Worm (Caenorhabditis elegans) whole organism, L3 larva: ENCODE data around the gene nhr-254.

Experiments
- R02D3.7 ChIP-seq: fragments of 150-350 bp; optimal IDR thresholded peaks from 2 replicates; lab custom pipeline; 2014; ENCODE audit warnings: missing biosample characterization, missing genetic modification characterization
- ZK546.5 ChIP-seq: sonication (generic microtip); optimal IDR thresholded peaks from 2 replicates; lab custom pipeline; 2017; ENCODE audit warnings: missing biosample characterization, missing genetic modification characterization
- ama-1 ChIP-seq: fragments of 150-350 bp; optimal IDR thresholded peaks from 2 replicates; lab custom pipeline; 2018
- ceh-82 ChIP-seq: fragments of 150-350 bp; optimal IDR thresholded peaks from 2 replicates; lab custom pipeline; 2014; ENCODE audit warnings: missing biosample characterization, missing genetic modification characterization
- ceh-9 ChIP-seq: sonication (generic microtip); optimal IDR thresholded peaks from 2 replicates; lab custom pipeline; 2018; ENCODE audit warnings: missing biosample characterization, missing genetic modification characterization
- egl-5 ChIP-seq: fragments of 150-350 bp; optimal IDR thresholded peaks from 2 replicates; lab custom pipeline; 2017; ENCODE audit warnings: missing biosample characterization, missing genetic modification reagents, missing genetic modification characterization, inconsistent platforms
- elt-1 ChIP-seq: fragments of 150-350 bp; optimal IDR thresholded peaks from 2 replicates; lab custom pipeline; 2014; ENCODE audit warnings: missing biosample characterization, missing genetic modification characterization
- elt-2 ChIP-seq: sonication (generic microtip); optimal IDR thresholded peaks from 2 replicates; lab custom pipeline; 2016; ENCODE audit warnings: missing genetic modification reagents, mild to moderate bottlenecking, missing genetic modification characterization, missing compliant biosample characterization
- elt-3 ChIP-seq, 3 experiments: fragments of 150-350 bp in 1 of 3; sonication (generic microtip) in 2 of 3; optimal IDR thresholded peaks; 2 replicates in 2 of 3; 4 replicates in 1 of 3; lab custom pipeline; 2014 to 2017; ENCODE audit warnings: missing biosample characterization in 3 of 3, missing genetic modification characterization in 3 of 3
- eor-1 ChIP-seq, 2 experiments: fragments of 150-350 bp; optimal IDR thresholded peaks; 2 replicates each; lab custom pipeline; 2014 to 2018; ENCODE audit warnings: missing biosample characterization in 2 of 2, missing genetic modification characterization in 2 of 2
- fkh-10 ChIP-seq: sonication (generic microtip); optimal IDR thresholded peaks from 2 replicates; lab custom pipeline; 2017; ENCODE audit warnings: missing biosample characterization, missing genetic modification reagents, missing genetic modification characterization
- fos-1 ChIP-seq: fragments of 150-350 bp; optimal IDR thresholded peaks from 2 replicates; lab custom pipeline; 2014; ENCODE audit warnings: missing biosample characterization, missing genetic modification characterization
- hmg-11 ChIP-seq: sonication (generic microtip); optimal IDR thresholded peaks from 2 replicates; lab custom pipeline; 2016; ENCODE audit warnings: missing genetic modification characterization, missing compliant biosample characterization
- lin-15B ChIP-seq: fragments of 150-350 bp; optimal IDR thresholded peaks from 2 replicates; lab custom pipeline; 2014; ENCODE audit warnings: missing biosample characterization, missing genetic modification characterization
- lin-39 ChIP-seq: fragments of 150-350 bp; optimal IDR thresholded peaks from 2 replicates; lab custom pipeline; 2018; ENCODE audit warnings: missing biosample characterization, missing genetic modification reagents, missing genetic modification characterization
- lsy-12 ChIP-seq: sonication (generic microtip); optimal IDR thresholded peaks from 2 replicates; lab custom pipeline; 2016; ENCODE audit warnings: mild to moderate bottlenecking, missing genetic modification characterization, missing compliant biosample characterization
- mml-1 ChIP-seq: fragments of 150-350 bp; sonication (generic microtip); optimal IDR thresholded peaks from 3 replicates; lab custom pipeline; 2014; ENCODE audit warnings: missing biosample characterization, missing genetic modification characterization
- nfya-1 ChIP-seq: sonication (generic microtip); optimal IDR thresholded peaks from 2 replicates; lab custom pipeline; 2017; ENCODE audit warnings: missing genetic modification characterization, mild to moderate bottlenecking, missing compliant biosample characterization, antibody characterized with exemption, moderate library complexity; ENCODE audit not compliant: insufficient read depth
- nhr-11 ChIP-seq: fragments of 150-350 bp; optimal IDR thresholded peaks from 2 replicates; lab custom pipeline; 2014; ENCODE audit warnings: missing biosample characterization, missing genetic modification characterization
- nhr-12 ChIP-seq: fragments of 150-350 bp; optimal IDR thresholded peaks from 2 replicates; lab custom pipeline; 2014; ENCODE audit warnings: missing biosample characterization, missing genetic modification characterization
- nhr-23 ChIP-seq: fragments of 150-350 bp; optimal IDR thresholded peaks from 2 replicates; lab custom pipeline; 2014; ENCODE audit warnings: missing biosample characterization, missing genetic modification reagents, missing genetic modification characterization
- nhr-237 ChIP-seq: fragments of 150-350 bp; optimal IDR thresholded peaks from 2 replicates; lab custom pipeline; 2014; ENCODE audit warnings: missing biosample characterization, missing genetic modification characterization
- nhr-28 ChIP-seq: fragments of 150-350 bp; optimal IDR thresholded peaks from 2 replicates; lab custom pipeline; 2014; ENCODE audit warnings: missing biosample characterization, missing genetic modification characterization
- nhr-43 ChIP-seq: sonication (generic microtip); optimal IDR thresholded peaks from 2 replicates; lab custom pipeline; 2016; ENCODE audit warnings: mild to moderate bottlenecking, missing genetic modification characterization, missing compliant biosample characterization; ENCODE audit not compliant: poor library complexity, severe bottlenecking
- nhr-76 ChIP-seq: fragments of 150-350 bp; sonication (generic microtip); optimal IDR thresholded peaks from 5 replicates; lab custom pipeline; 2014; ENCODE audit warnings: missing biosample characterization, missing genetic modification characterization
- nhr-77 ChIP-seq: fragments of 150-350 bp; optimal IDR thresholded peaks from 2 replicates; lab custom pipeline; 2014; ENCODE audit warnings: missing biosample characterization, missing genetic modification characterization
- pha-4 ChIP-seq: fragments of 150-350 bp; optimal IDR thresholded peaks from 2 replicates; lab custom pipeline; 2014; ENCODE audit warnings: missing biosample characterization, missing genetic modification reagents, missing genetic modification characterization
- pqm-1 ChIP-seq: fragments of 150-350 bp; optimal IDR thresholded peaks from 2 replicates; lab custom pipeline; 2017; ENCODE audit warnings: missing biosample characterization, missing genetic modification characterization, inconsistent platforms
- sea-2 ChIP-seq: fragments of 150-350 bp; sonication (generic microtip); optimal IDR thresholded peaks from 4 replicates; lab custom pipeline; 2014; ENCODE audit warnings: missing biosample characterization, missing genetic modification reagents, missing genetic modification characterization
- skn-1 ChIP-seq: fragments of 150-350 bp; optimal IDR thresholded peaks from 2 replicates; lab custom pipeline; 2014; ENCODE audit warnings: missing biosample characterization, missing genetic modification characterization
- tbx-2 ChIP-seq: sonication (generic microtip); optimal IDR thresholded peaks from 2 replicates; lab custom pipeline; 2016; ENCODE audit warnings: mild to moderate bottlenecking, missing genetic modification characterization, missing compliant biosample characterization
- unc-62 ChIP-seq: fragments of 150-350 bp; sonication (generic microtip); optimal IDR thresholded peaks from 4 replicates; lab custom pipeline; 2014; ENCODE audit warnings: missing biosample characterization, missing genetic modification reagents, missing genetic modification characterization

Gene nhr-254

ce11 chrV:350822-351221, 41.6 kb upstream of the nhr-254 start:
- TF ChIP-seq skn-1, result no peak
- TF ChIP-seq nfya-1, result peak; percentile 76

- no peak for TF ChIP-seq nhr-76 (tag; lab: Kevin White, UChicago)
- no peak for TF ChIP-seq nhr-11
- TF ChIP-seq nhr-237, result no peak
- TF ChIP-seq elt-3 (tag; optimal IDR thresholded peaks at IDR 0.05; lab: Kevin White, UChicago), result no peak
- TF ChIP-seq sea-2, result no peak
- TF ChIP-seq nhr-28, result no peak
- no peak for TF ChIP-seq elt-1 (tag; lab: Kevin White, UChicago)
Measured at ce11 chrV:351787-352186, 40.6 kb upstream of the nhr-254 start.

ce11 chrV:356959-357702, 35.3 kb upstream of the nhr-254 start:
- TF ChIP-seq ceh-82 (tag; lab: Kevin White, UChicago), result no peak
- TF ChIP-seq hmg-11 (tag; lab: Kevin White, UChicago), result no peak
- TF ChIP-seq nhr-23 (tag; lab: Kevin White, UChicago), result no peak
- TF ChIP-seq fos-1 (tag; lab: Kevin White, UChicago), result no peak
- TF ChIP-seq nhr-12 (tag; lab: Kevin White, UChicago), result no peak
- no peak for TF ChIP-seq ZK546.5 (tag; lab: Kevin White, UChicago)
- TF ChIP-seq elt-2 (tag; lab: Kevin White, UChicago), result no peak
- TF ChIP-seq nfya-1, result peak; percentile 93

ce11 chrV:358473-358872, 34.0 kb upstream of the nhr-254 start:
- TF ChIP-seq tbx-2 (tag; lab: Kevin White, UChicago) (no peak), nhr-237 (no peak)

- TF ChIP-seq mml-1 (tag; lab: Kevin White, UChicago) (no peak), hmg-11 (tag; lab: Kevin White, UChicago) (no peak), nfya-1 (no peak), ama-1 (lab: Kevin White, UChicago) (peak; percentile 1)
Measured at ce11 chrV:359466-359865, 33.0 kb upstream of the nhr-254 start, which contains the start of gene T22H9.1. T22H9.1 (plus strand) TSS chrV:359766.

- no peak for TF ChIP-seq tbx-2 (tag; lab: Kevin White, UChicago)
- TF ChIP-seq nhr-76 (tag; lab: Kevin White, UChicago), result no peak
- TF ChIP-seq ceh-82 (tag; lab: Kevin White, UChicago), result no peak
- TF ChIP-seq egl-5, result no peak
- no peak for TF ChIP-seq nhr-77
- TF ChIP-seq ceh-9 (tag; lab: Kevin White, UChicago), result no peak
- no peak for TF ChIP-seq nhr-43
- no peak for TF ChIP-seq sea-2
- no peak for TF ChIP-seq nhr-12 (tag; lab: Kevin White, UChicago)
- no peak for TF ChIP-seq lin-15B (tag; lab: Kevin White, UChicago)
- TF ChIP-seq elt-1 (tag; lab: Kevin White, UChicago), result no peak
- TF ChIP-seq R02D3.7 (tag; lab: Kevin White, UChicago), result no peak
- TF ChIP-seq pha-4 (tag; lab: Kevin White, UChicago), result no peak
- no peak for TF ChIP-seq mml-1 (tag; lab: Kevin White, UChicago)
- no peak for TF ChIP-seq pqm-1 (tag; lab: Kevin White, UChicago)
- no peak for TF ChIP-seq fkh-10 (GFP tag; lab: Kevin White, UChicago)
- TF ChIP-seq lsy-12 (tag; lab: Kevin White, UChicago), result no peak
- no peak for TF ChIP-seq lin-39 (tag; lab: Kevin White, UChicago)
- TF ChIP-seq nhr-23 (tag; lab: Kevin White, UChicago), result no peak
Measured at ce11 chrV:360068-360467, 32.4 kb upstream of the nhr-254 start.

- TF ChIP-seq ceh-9 (tag; lab: Kevin White, UChicago) (no peak), nhr-76 (tag; lab: Kevin White, UChicago) (no peak), unc-62 (GFP tag; lab: Kevin White, UChicago) (no peak), tbx-2 (tag; lab: Kevin White, UChicago) (no peak), eor-1 (tag; optimal IDR thresholded peaks at IDR 0.05; lab: Kevin White, UChicago) (no peak)
- TF ChIP-seq, all 47 proteins: peak for 0
Measured at ce11 chrV:361291-361690, 31.1 kb upstream of the nhr-254 start.
